Worm (Caenorhabditis elegans): Measurements from ENCODE around the gene srt-67.
A peak's percentile ranks its signal among the peaks of the same experiment; 100 is the strongest.

The srt-67 gene

DNA sequence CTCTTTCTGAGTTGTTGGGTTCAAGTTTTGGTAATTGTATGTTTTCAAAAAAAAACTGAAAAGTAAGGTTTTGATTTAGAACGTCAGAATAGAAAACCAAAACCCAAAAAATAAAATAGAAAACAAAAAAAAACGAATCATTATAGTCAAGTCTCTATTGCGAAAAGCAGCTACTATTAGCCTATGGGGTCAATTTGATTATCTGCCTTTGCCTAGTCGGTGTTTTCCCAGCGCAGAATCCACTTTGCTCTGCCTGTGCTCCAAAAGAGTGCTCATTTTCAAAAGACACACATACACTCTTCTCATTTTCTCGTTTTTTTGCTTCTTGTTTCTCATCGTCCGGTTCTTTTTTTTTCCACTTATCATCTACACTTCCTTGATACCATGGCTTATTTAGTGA is 31.4 kb upstream of the srt-67 start:
- TF ChIP-seq ces-1 (GFP tag; optimal IDR thresholded peaks at IDR 0.05) (peak; percentile 79), tbx-8 (GFP tag; optimal IDR thresholded peaks at IDR 0.05) (no peak)

DNA sequence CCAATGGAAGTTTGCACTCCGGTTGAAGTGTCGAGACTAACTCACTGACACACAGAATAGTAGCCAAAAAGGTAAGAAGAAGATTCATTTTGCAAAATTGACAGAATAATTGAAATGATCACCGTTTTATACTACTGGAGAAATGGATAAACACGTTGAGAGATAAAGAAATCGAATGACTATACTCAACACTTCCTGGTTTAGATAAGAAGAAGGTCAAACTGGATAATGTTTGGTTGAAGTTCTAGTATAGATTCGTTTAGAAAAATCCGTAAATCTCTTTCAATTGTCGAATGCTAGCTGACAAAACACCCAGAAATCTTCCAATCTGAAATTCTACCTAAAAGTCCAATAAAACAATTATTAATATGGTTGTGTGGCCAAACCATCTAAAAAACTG is 30.0 kb upstream of the srt-67 start, which contains the start of gene Y49G5A.1:
Y49G5A.1 (minus strand) TSS at position 101 of the 400 bp plus-strand sequence.
- TF ChIP-seq nhr-12 (tag; optimal IDR thresholded peaks at IDR 0.05) = no peak
- TF ChIP-seq ceh-39 (tag; optimal IDR thresholded peaks at IDR 0.05) = no peak
- TF ChIP-seq elt-3 (tag; optimal IDR thresholded peaks at IDR 0.05) = no peak
- TF ChIP-seq ces-1 (GFP tag; optimal IDR thresholded peaks at IDR 0.05) = no peak
- TF ChIP-seq nhr-76 (tag; optimal IDR thresholded peaks at IDR 0.05) = no peak
- no peak for TF ChIP-seq ztf-11 (tag; optimal IDR thresholded peaks at IDR 0.05)

DNA sequence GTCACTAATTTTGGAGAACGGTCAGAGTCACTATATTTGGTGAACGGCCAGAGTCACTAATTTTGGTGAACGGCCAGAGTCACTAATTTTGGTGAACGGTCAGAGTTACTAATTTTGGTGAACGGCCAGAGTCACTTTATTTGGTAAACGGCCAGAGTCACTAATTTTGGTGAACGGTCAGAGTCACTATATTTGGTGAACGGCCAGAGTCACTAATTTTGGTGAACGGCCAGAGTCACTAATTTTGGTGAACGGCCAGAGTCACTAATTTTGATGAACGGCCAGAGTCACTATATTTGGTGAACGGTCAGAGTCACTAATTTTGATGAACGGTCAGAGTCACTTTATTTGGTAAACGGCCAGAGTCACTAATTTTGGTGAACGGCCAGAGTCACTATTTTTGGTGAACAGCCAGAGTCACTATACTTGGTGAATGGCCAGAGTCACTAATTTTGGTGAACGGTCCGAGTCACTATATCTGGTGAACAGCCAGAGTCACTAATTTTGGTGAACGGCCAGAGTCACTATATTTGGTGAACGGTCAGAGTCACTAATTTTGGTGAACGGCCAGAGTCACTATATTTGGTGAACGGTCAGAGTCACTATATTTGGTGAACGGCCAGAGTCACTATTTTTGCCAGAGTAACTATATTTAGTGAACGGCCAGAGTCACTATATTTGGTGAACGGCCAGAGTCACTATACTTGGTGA is 27.2 kb upstream of the srt-67 start:
- TF ChIP-seq ceh-83 (GFP tag; optimal IDR thresholded peaks at IDR 0.05) = peak; percentile 90
- peak; percentile 4 for TF ChIP-seq bed-3 (GFP tag; optimal IDR thresholded peaks at IDR 0.05)
- TF ChIP-seq tbx-8 (GFP tag; optimal IDR thresholded peaks at IDR 0.05) = peak; percentile 69
- peak; percentile 20 for TF ChIP-seq cnd-1 (tag; optimal IDR thresholded peaks at IDR 0.05)
- TF ChIP-seq M03D4.4 (tag; optimal IDR thresholded peaks at IDR 0.05) = peak; percentile 61
- TF ChIP-seq drap-1 (GFP tag; optimal IDR thresholded peaks at IDR 0.05) = peak; percentile 71
- TF ChIP-seq mls-2 (tag; optimal IDR thresholded peaks at IDR 0.05) = peak; percentile 12
- peak; percentile 27 for TF ChIP-seq sptf-1 (tag; optimal IDR thresholded peaks at IDR 0.05)
- peak; percentile 26 for TF ChIP-seq ceh-43 (GFP tag; optimal IDR thresholded peaks at IDR 0.05)

DNA sequence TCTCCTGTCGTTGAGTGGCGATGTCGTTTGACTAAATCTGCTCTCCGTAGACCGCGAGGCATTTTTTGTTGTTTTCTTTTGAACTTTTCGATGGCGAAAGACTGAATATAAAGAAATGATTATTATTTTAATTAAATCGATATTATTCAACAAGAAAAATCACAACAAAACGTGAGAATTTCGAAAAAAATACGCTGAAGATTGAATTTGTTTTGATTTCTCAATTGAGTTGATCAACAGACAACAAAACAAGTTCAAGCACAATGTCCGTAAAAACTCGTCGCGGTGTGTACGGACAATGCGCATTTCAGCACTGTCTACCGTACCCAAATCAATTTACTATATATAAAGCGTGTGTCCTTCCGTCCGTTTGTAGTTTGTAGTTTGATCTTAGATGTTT is 20.7 kb upstream of the srt-67 start, which contains the start of gene B0238.9:
B0238.9 (minus strand) TSS at position 101 of the 400 bp plus-strand sequence.
- TF ChIP-seq hlh-1 (tag; optimal IDR thresholded peaks at IDR 0.05) (no peak), blmp-1 (tag; optimal IDR thresholded peaks at IDR 0.05) (no peak), mls-2 (tag; optimal IDR thresholded peaks at IDR 0.05) (no peak), M03D4.4 (tag; optimal IDR thresholded peaks at IDR 0.05) (no peak), nhr-28 (tag; optimal IDR thresholded peaks at IDR 0.05) (no peak), unc-62 (GFP tag; optimal IDR thresholded peaks at IDR 0.05) (no peak), zip-8 (tag; optimal IDR thresholded peaks at IDR 0.05) (no peak), mab-5 (tag; optimal IDR thresholded peaks at IDR 0.05) (no peak), nhr-2 (tag; optimal IDR thresholded peaks at IDR 0.05) (no peak), cnd-1 (tag; optimal IDR thresholded peaks at IDR 0.05) (no peak), pha-4 (tag; optimal IDR thresholded peaks at IDR 0.05) (no peak), ceh-43 (GFP tag; optimal IDR thresholded peaks at IDR 0.05) (no peak), lin-13 (tag; optimal IDR thresholded peaks at IDR 0.05) (no peak), nhr-76 (tag; optimal IDR thresholded peaks at IDR 0.05) (no peak), ztf-11 (tag; optimal IDR thresholded peaks at IDR 0.05) (no peak), lsy-2 (tag; optimal IDR thresholded peaks at IDR 0.05) (no peak), ceh-39 (tag; optimal IDR thresholded peaks at IDR 0.05) (no peak), lin-32 (GFP tag; optimal IDR thresholded peaks at IDR 0.05) (no peak)

DNA sequence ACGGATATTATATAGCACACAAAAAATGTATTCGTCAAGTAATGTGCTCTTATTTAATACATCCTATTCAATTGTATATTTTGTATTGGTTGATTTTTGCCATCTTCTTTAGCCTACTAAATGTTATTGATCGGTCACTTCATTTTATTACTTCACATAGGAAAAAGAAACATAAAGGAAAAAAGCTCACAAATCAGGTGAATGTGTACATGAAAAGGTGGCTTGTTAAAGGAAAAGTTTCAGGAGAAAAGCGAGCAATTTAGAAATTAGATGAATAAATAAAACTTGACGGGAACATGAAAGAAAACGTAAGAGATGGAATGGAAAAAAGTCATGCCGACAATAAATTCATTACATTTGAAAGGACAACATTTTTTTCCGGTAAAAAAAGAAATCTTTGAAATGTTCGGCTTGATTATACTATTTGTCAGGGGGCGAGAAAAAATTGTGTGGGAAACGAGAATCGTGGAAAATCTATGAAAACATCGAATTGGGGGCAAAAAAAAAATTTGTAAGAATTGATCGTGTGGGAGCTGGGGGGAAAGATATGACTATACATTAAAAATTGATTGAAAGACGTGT is 18.3 kb upstream of the srt-67 start:
- no peak for TF ChIP-seq elt-3 (tag; optimal IDR thresholded peaks at IDR 0.05)
- TF ChIP-seq ceh-43 (GFP tag; optimal IDR thresholded peaks at IDR 0.05) = no peak
- TF ChIP-seq mep-1 (tag; optimal IDR thresholded peaks at IDR 0.05) = no peak
- TF ChIP-seq M03D4.4 (tag; optimal IDR thresholded peaks at IDR 0.05) = peak; percentile 26
- TF ChIP-seq drap-1 (GFP tag; optimal IDR thresholded peaks at IDR 0.05) = no peak

DNA sequence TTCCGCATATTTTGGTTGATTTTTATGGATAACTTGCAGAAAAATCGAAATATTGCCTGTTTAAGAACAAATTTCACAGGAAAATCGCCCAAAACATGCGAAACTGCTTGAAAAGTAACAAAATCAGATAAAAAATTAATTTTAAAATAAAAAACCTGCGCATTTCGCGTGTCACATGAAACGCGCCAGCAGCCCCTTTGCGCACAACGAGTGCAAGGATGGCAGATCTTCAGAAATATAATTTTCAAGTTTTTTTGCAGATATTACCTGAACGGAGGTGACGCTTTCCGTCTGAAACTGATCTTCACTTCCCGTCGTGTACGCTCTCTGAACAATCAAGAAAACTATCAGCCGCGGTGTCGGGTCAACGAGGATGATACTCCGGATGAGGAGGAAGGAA is 17.7 kb upstream of the srt-67 start:
- TF ChIP-seq lin-13 (tag; optimal IDR thresholded peaks at IDR 0.05) (peak; percentile 40), snpc-4 (tag; optimal IDR thresholded peaks at IDR 0.05) (no peak), lin-32 (GFP tag; optimal IDR thresholded peaks at IDR 0.05) (no peak), ceh-83 (GFP tag; optimal IDR thresholded peaks at IDR 0.05) (no peak), sptf-1 (tag; optimal IDR thresholded peaks at IDR 0.05) (peak; percentile 11), zip-8 (tag; optimal IDR thresholded peaks at IDR 0.05) (no peak), nhr-2 (tag; optimal IDR thresholded peaks at IDR 0.05) (no peak), unc-39 (tag; optimal IDR thresholded peaks at IDR 0.05) (no peak), elt-1 (tag; optimal IDR thresholded peaks at IDR 0.05; ENCODE audit: borderline replicate concordance, insufficient read depth) (no peak), elt-3 (tag; optimal IDR thresholded peaks at IDR 0.05) (no peak), unc-62 (GFP tag; optimal IDR thresholded peaks at IDR 0.05) (no peak), M03D4.4 (tag; optimal IDR thresholded peaks at IDR 0.05) (peak; percentile 37), sem-2 (GFP tag; optimal IDR thresholded peaks at IDR 0.05) (no peak), ces-1 (GFP tag; optimal IDR thresholded peaks at IDR 0.05) (peak; percentile 23), mab-5 (tag; optimal IDR thresholded peaks at IDR 0.05) (no peak), lsy-2 (tag; optimal IDR thresholded peaks at IDR 0.05) (peak; percentile 6), ceh-43 (GFP tag; optimal IDR thresholded peaks at IDR 0.05) (no peak), hlh-1 (tag; optimal IDR thresholded peaks at IDR 0.05) (no peak), bed-3 (GFP tag; optimal IDR thresholded peaks at IDR 0.05) (peak; percentile 8), blmp-1 (tag; optimal IDR thresholded peaks at IDR 0.05) (no peak), mls-2 (tag; optimal IDR thresholded peaks at IDR 0.05) (no peak)

Data from whole organism, mixed stage, embryonic.